Worm (Caenorhabditis elegans) whole organism, L4/young adult: ENCODE data around the gene F46H5.7.

Experiments
- W03F9.2 ChIP-seq: fragments of 150-350 bp; optimal IDR thresholded peaks from 2 replicates; lab custom pipeline; 2014; ENCODE audit warnings: missing biosample characterization, missing genetic modification characterization
- dao-5 ChIP-seq: sonication (generic microtip); optimal IDR thresholded peaks from 2 replicates; lab custom pipeline; 2016; ENCODE audit warnings: missing genotype, missing genetic modification characterization, moderate library complexity, missing compliant biosample characterization
- him-1 ChIP-seq: sonication (generic microtip); optimal IDR thresholded peaks from 2 replicates; lab custom pipeline; 2016; ENCODE audit warnings: missing genotype, missing genetic modification reagents, missing genetic modification characterization, missing compliant biosample characterization

ce11 chrX:7271968-7272367 is 29.2 kb upstream of the F46H5.7 start, which contains the start of gene F46H5.11:
- TF ChIP-seq W03F9.2 (no peak), dao-5 (tag; lab: Kevin White, UChicago) (no peak), him-1 (tag; lab: Kevin White, UChicago) (no peak)
